Worm (Caenorhabditis elegans): ENCODE measurements around the gene talp-3.
A peak's percentile ranks its signal among the peaks of the same experiment; 100 is the strongest.

The talp-3 gene

ce11 chrIV:14631726-14632125, 21.5 kb downstream of the talp-3 start:
- TF ChIP-seq B0310.2 (tag; optimal IDR thresholded peaks at IDR 0.05), result no peak
- no peak for TF ChIP-seq F13C5.2 (tag; optimal IDR thresholded peaks at IDR 0.05)
- no peak for TF ChIP-seq scrt-1 (GFP tag; IDR thresholded peaks at IDR 0.05)
- TF ChIP-seq sea-1 (GFP tag; conservative IDR thresholded peaks at IDR 0.05), result no peak
- TF ChIP-seq tbx-37 (GFP tag; conservative IDR thresholded peaks at IDR 0.05), result no peak
- no peak for TF ChIP-seq ama-1 (optimal IDR thresholded peaks at IDR 0.05)
- no peak for TF ChIP-seq ets-7 (tag; optimal IDR thresholded peaks at IDR 0.05)
- no peak for TF ChIP-seq hnd-1 (tag; optimal IDR thresholded peaks at IDR 0.05)
- TF ChIP-seq ceh-13 (GFP tag; optimal IDR thresholded peaks at IDR 0.05), result no peak
- TF ChIP-seq aly-1 (tag; optimal IDR thresholded peaks at IDR 0.05), result no peak
- TF ChIP-seq tbx-11 (GFP tag; IDR thresholded peaks at IDR 0.05), result no peak
- TF ChIP-seq ceh-36 (tag; optimal IDR thresholded peaks at IDR 0.05), result no peak
- TF ChIP-seq hmbx-1 (tag; optimal IDR thresholded peaks at IDR 0.05), result no peak
- no peak for TF ChIP-seq tra-4 (tag; optimal IDR thresholded peaks at IDR 0.05)
- no peak for TF ChIP-seq hmg-4 (GFP tag; optimal IDR thresholded peaks at IDR 0.05)
- TF ChIP-seq flt-1 (GFP tag; IDR thresholded peaks at IDR 0.05), result no peak
- no peak for TF ChIP-seq pes-1 (GFP tag; IDR thresholded peaks at IDR 0.05)

DNA sequence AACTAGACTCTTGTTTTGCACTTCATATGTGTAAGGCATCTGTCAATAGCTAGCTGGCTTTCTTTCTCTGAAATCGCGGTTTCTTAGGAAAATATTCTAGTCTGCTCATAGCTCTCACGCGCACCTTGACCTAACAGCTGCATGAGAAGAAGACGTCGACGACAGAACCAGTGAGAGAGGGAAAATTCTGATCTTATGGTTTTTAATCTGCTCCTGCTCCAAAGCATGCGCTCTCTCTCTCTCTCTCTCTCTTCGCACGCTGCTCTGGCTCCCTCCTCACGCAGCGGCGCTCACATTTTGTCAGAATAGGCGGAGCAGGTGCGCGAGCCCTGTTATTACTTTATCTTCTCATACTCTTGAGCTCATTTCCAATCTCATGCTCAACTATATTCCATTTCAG, 31.1 kb downstream of the talp-3 start:
- peak; percentile 2 for TF ChIP-seq B0310.2 (tag; optimal IDR thresholded peaks at IDR 0.05)
- no peak for TF ChIP-seq hnd-1 (tag; optimal IDR thresholded peaks at IDR 0.05)
- no peak for TF ChIP-seq ama-1 (optimal IDR thresholded peaks at IDR 0.05)
- TF ChIP-seq ceh-13 (GFP tag; optimal IDR thresholded peaks at IDR 0.05), result no peak
- TF ChIP-seq hmbx-1 (tag; optimal IDR thresholded peaks at IDR 0.05), result no peak
- TF ChIP-seq hmg-4 (GFP tag; optimal IDR thresholded peaks at IDR 0.05), result no peak
- TF ChIP-seq ceh-36 (tag; optimal IDR thresholded peaks at IDR 0.05), result no peak
- no peak for TF ChIP-seq scrt-1 (GFP tag; IDR thresholded peaks at IDR 0.05)

- TF ChIP-seq tra-4 (tag; optimal IDR thresholded peaks at IDR 0.05), result no peak
These were observed 32.1 kb downstream of the talp-3 start for ce11 chrIV:14621117-14621516.

DNA sequence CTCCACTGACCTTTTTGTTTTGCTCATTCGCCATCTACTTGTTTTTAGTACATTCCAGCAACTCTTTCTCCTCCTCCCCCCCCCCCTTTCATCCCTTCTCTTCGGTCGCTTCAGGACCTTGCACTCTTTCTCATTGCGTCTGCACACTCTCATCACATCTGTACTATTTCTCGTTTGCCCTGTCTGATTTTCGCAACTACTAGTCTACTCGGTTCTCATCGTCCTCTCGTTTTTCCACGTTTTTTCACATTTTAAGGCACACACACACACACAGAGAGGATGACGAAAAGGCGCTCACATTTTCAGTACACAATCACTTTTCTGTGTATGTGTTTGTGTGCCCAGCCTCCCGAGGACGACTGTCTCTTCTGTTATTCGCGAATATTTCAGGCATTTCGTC, 32.6 kb downstream of the talp-3 start:
- TF ChIP-seq ets-7 (tag; optimal IDR thresholded peaks at IDR 0.05) (no peak), tra-4 (tag; optimal IDR thresholded peaks at IDR 0.05) (no peak), F13C5.2 (tag; optimal IDR thresholded peaks at IDR 0.05) (no peak), aly-1 (tag; optimal IDR thresholded peaks at IDR 0.05) (no peak), tbx-37 (GFP tag; conservative IDR thresholded peaks at IDR 0.05) (no peak)

DNA sequence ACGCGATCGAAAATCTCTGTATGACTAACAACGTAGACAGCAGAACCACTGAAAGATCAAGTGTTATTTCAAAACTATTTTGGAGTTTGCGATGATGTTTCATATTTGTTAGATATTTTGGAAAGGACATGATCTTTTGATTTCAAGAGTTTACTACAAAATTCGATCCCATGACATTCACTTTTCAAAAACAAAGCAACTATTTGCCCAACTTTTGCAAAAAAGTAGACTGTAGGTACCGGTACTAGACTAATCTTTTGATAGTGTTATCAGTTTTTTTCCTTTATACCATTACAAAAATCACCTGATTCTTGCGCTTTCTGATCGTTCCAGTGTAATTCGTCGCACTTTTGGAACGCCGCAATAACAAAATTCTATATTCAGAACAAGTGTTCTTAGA, 33.1 kb downstream of the talp-3 start:
- TF ChIP-seq hmbx-1 (tag; optimal IDR thresholded peaks at IDR 0.05), result no peak
- no peak for TF ChIP-seq pes-1 (GFP tag; IDR thresholded peaks at IDR 0.05)
- TF ChIP-seq ceh-36 (tag; optimal IDR thresholded peaks at IDR 0.05), result no peak
- no peak for TF ChIP-seq tbx-37 (GFP tag; conservative IDR thresholded peaks at IDR 0.05)
- no peak for TF ChIP-seq ets-7 (tag; optimal IDR thresholded peaks at IDR 0.05)
- TF ChIP-seq tra-4 (tag; optimal IDR thresholded peaks at IDR 0.05), result no peak
- TF ChIP-seq B0310.2 (tag; optimal IDR thresholded peaks at IDR 0.05), result no peak
- TF ChIP-seq ama-1 (optimal IDR thresholded peaks at IDR 0.05), result no peak

DNA sequence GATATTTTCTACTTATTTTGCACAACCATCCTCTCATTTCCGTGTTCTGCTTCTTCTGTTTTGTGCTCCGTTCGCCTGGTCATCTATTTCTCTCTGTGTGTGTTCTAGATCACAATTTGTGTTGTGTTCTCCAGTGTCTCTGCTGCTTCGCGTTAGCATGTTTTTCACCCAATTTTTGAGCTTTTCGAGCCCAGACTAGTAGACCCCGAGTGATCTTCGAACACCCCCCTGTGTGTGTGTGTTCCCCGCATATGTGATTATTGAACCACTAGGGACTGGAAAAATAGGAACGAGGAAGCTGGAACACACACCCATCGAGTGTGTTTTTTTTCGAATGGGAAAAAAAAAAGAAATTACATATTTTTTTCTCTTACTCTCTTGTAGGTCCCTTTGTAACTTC, 34.6 kb downstream of the talp-3 start:
- TF ChIP-seq aly-1 (tag; optimal IDR thresholded peaks at IDR 0.05) (no peak), pes-1 (GFP tag; IDR thresholded peaks at IDR 0.05) (no peak), hmbx-1 (tag; optimal IDR thresholded peaks at IDR 0.05) (no peak)

DNA sequence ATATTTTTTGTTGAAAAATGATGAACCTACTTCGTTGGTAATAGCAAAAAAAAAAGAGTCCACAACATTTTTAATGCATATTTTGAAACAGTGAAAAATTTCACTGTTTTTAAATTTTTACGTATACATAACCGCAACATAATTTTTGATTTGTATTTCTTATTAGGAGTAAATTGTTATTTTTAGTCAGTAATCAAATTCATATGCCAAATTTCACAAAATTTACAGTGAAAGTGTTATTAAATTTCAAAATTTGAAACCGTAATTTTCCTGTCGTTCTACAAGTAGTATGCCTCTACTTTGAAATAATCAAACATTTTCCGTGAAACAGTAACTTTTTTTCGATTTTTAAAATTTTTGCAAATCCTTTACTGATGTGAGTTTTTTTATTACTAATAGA, 35.2 kb downstream of the talp-3 start:
- TF ChIP-seq scrt-1 (GFP tag; IDR thresholded peaks at IDR 0.05) (no peak), tra-4 (tag; optimal IDR thresholded peaks at IDR 0.05) (no peak), hmbx-1 (tag; optimal IDR thresholded peaks at IDR 0.05) (no peak), ceh-36 (tag; optimal IDR thresholded peaks at IDR 0.05) (no peak), hmg-4 (GFP tag; optimal IDR thresholded peaks at IDR 0.05) (no peak), hnd-1 (tag; optimal IDR thresholded peaks at IDR 0.05) (no peak)

DNA sequence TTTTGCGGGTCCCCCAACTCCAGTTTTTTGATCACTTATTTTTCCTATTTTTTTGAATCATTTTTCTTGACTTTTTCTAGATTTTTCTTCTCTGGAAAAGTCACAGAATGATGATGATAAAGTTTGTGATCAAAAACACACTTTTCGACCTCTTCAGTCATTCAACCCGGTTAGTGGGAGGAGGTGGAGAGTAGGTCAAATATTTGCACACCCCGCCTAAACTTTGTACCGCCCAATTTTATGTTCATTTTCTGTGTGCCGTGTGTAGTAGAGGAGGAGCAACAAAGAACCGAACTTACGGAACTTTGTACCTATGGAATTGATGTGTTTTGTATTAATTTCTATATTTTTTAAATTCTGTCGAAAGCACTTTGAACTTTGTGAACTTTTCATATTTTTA, 35.7 kb downstream of the talp-3 start:
- no peak for TF ChIP-seq hmg-4 (GFP tag; optimal IDR thresholded peaks at IDR 0.05)
- no peak for TF ChIP-seq scrt-1 (GFP tag; IDR thresholded peaks at IDR 0.05)
- no peak for TF ChIP-seq pes-1 (GFP tag; IDR thresholded peaks at IDR 0.05)
- TF ChIP-seq ama-1 (optimal IDR thresholded peaks at IDR 0.05), result no peak
- TF ChIP-seq ets-7 (tag; optimal IDR thresholded peaks at IDR 0.05), result no peak
- TF ChIP-seq tbx-37 (GFP tag; conservative IDR thresholded peaks at IDR 0.05), result no peak
- TF ChIP-seq ceh-13 (GFP tag; optimal IDR thresholded peaks at IDR 0.05), result no peak
- no peak for TF ChIP-seq F13C5.2 (tag; optimal IDR thresholded peaks at IDR 0.05)
- no peak for TF ChIP-seq tra-4 (tag; optimal IDR thresholded peaks at IDR 0.05)
- TF ChIP-seq flt-1 (GFP tag; IDR thresholded peaks at IDR 0.05), result no peak

DNA sequence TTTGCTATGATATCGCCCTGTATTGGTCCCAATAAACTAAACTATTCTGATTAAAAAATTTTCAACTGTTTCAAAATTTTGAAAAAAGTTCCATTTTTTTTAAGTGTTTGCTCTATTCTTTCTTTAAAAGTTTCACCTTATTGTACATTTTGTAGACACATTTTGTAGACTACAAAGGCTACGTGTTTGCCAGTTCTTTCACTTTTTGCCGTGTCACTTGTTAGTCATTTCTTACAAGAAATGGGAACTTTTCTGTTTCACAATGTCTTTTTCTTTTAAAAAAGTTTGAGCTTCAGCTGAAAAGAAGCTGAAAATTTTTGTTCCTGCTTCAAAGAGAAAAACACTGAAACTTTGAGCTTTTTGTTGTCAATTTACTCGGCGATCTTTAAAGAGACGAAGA, 36.1 kb downstream of the talp-3 start:
- no peak for TF ChIP-seq scrt-1 (GFP tag; IDR thresholded peaks at IDR 0.05)
- no peak for TF ChIP-seq ceh-36 (tag; optimal IDR thresholded peaks at IDR 0.05)
- no peak for TF ChIP-seq flt-1 (GFP tag; IDR thresholded peaks at IDR 0.05)
- no peak for TF ChIP-seq ceh-13 (GFP tag; optimal IDR thresholded peaks at IDR 0.05)

ce11 chrIV:14616303-14616702, 36.9 kb downstream of the talp-3 start, which contains the start of gene dmd-6:
TSS of gene dmd-6 (plus strand) at chrIV:14616603.
- no peak for TF ChIP-seq scrt-1 (GFP tag; IDR thresholded peaks at IDR 0.05)
- TF ChIP-seq hnd-1 (tag; optimal IDR thresholded peaks at IDR 0.05), result no peak
- no peak for TF ChIP-seq hmbx-1 (tag; optimal IDR thresholded peaks at IDR 0.05)
- TF ChIP-seq ceh-36 (tag; optimal IDR thresholded peaks at IDR 0.05), result no peak
- no peak for TF ChIP-seq flt-1 (GFP tag; IDR thresholded peaks at IDR 0.05)
- TF ChIP-seq tra-4 (tag; optimal IDR thresholded peaks at IDR 0.05), result no peak
- no peak for TF ChIP-seq B0310.2 (tag; optimal IDR thresholded peaks at IDR 0.05)
- TF ChIP-seq F13C5.2 (tag; optimal IDR thresholded peaks at IDR 0.05), result no peak
- TF ChIP-seq ets-7 (tag; optimal IDR thresholded peaks at IDR 0.05), result no peak
- no peak for TF ChIP-seq hmg-4 (GFP tag; optimal IDR thresholded peaks at IDR 0.05)
- no peak for TF ChIP-seq pes-1 (GFP tag; IDR thresholded peaks at IDR 0.05)
- no peak for TF ChIP-seq sea-1 (GFP tag; conservative IDR thresholded peaks at IDR 0.05)
- TF ChIP-seq tbx-11 (GFP tag; IDR thresholded peaks at IDR 0.05), result no peak
- TF ChIP-seq ceh-13 (GFP tag; optimal IDR thresholded peaks at IDR 0.05), result no peak
- TF ChIP-seq ama-1 (optimal IDR thresholded peaks at IDR 0.05), result no peak

Measured in whole organism, early embryonic.